Fruit fly (Drosophila melanogaster): ENCODE measurements around the gene Cdk12.

Cdk12 gene

DNA sequence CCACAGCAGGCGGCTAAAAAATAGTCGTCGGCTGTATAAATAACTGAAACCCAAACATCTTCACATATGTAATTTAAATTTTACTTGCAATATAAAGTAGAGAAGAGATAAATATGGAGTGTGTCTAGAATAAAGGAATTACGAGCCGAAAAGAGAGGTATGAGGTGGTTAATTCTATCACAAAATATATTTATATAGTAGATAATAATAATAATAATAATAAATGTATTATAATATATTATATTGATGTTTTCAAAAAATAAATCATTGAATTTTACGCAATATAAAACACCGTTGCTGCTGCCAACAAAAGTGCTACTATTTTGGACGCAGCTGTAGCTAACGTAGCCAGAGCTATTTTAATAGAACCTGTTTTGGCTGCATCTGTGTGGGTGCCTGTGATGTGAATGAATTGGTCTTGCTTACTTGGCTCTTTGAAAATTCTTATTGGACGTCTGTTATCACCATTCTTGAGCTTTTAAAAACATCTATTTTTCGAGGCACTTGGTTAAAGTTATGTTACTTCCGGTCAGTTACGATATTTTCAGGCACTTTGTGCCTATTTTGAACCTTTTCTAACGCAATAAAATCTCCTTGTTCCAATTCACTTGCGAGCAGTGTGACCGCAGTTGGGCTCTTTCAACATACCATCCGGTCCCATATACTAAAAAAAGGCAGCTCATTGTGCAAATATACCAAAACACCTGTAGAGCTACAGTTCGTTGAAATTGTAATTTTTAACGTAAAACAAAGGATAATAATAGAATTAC, 19.1 kb upstream of the Cdk12 start, which contains the start of gene Hr78 (continued):
- TF ChIP-seq ATbp (GFP tag; optimal IDR thresholded peaks at IDR 0.05) (peak; percentile 79), Ravus (GFP tag; IDR thresholded peaks at IDR 0.05) (no peak; the same call in 1 of the 2 replicates), ewg (GFP tag; optimal IDR thresholded peaks at IDR 0.05) (peak; percentile 46), zfh1 (GFP tag; IDR thresholded peaks at IDR 0.05) (peak; percentile 71), CG10431 (GFP tag; optimal IDR thresholded peaks at IDR 0.05) (peak; percentile 77), D (optimal IDR thresholded peaks at IDR 0.05) (no peak), D (GFP tag; optimal IDR thresholded peaks at IDR 0.05) (peak; percentile 81), Max (GFP tag; optimal IDR thresholded peaks at IDR 0.05) (peak; percentile 10), eyg (GFP tag; optimal IDR thresholded peaks at IDR 0.05) (no peak), gsb (GFP tag; IDR thresholded peaks at IDR 0.05) (0 out of 2 replicates have a peak, but pooled peaks have one; percentile 45), dmrt11E (tag; optimal IDR thresholded peaks at IDR 0.05) (peak; percentile 73), zen (tag; optimal IDR thresholded peaks at IDR 0.05) (peak; percentile 65), hb (GFP tag; IDR thresholded peaks at IDR 0.05; ENCODE audit: partially characterized antibody) (no peak), CG10147 (GFP tag; optimal IDR thresholded peaks at IDR 0.05) (peak; percentile 84), disco-r (GFP tag; optimal IDR thresholded peaks at IDR 0.05) (no peak), phol (tag; optimal IDR thresholded peaks at IDR 0.05) (peak; percentile 79), CG4707 (GFP tag; optimal IDR thresholded peaks at IDR 0.05) (peak; percentile 44), CG13894 (tag; optimal IDR thresholded peaks at IDR 0.05) (no peak), CHES-1-like (GFP tag; optimal IDR thresholded peaks at IDR 0.05) (no peak), Spps (tag; optimal IDR thresholded peaks at IDR 0.05) (peak; percentile 59), CG8944 (GFP tag; optimal IDR thresholded peaks at IDR 0.05) (no peak), Opbp (GFP tag; IDR thresholded peaks at IDR 0.05; ENCODE audit: partially characterized antibody) (0 out of 3 replicates have a peak, but pooled peaks have one; percentile 48), CG8290 (GFP tag; optimal IDR thresholded peaks at IDR 0.05) (no peak), CG8290 (tag; optimal IDR thresholded peaks at IDR 0.05) (peak; percentile 3 to 38), CG43689 (GFP tag; IDR thresholded peaks at IDR 0.05) (no peak), Antp (GFP tag; optimal IDR thresholded peaks at IDR 0.05) (no peak), Bgb (GFP tag; IDR thresholded peaks at IDR 0.05; ENCODE audit: partially characterized antibody) (no peak), CG10979 (tag; optimal IDR thresholded peaks at IDR 0.05) (peak; percentile 85), CG2129 (GFP tag; IDR thresholded peaks at IDR 0.05; ENCODE audit: partially characterized antibody) (no peak), BEAF-32 (GFP tag; optimal IDR thresholded peaks at IDR 0.05) (peak; percentile 29), rib (GFP tag; IDR thresholded peaks at IDR 0.05) (no peak), CG17912 (GFP tag; optimal IDR thresholded peaks at IDR 0.05) (no peak), Mrtf (GFP tag; IDR thresholded peaks at IDR 0.05) (peak; percentile 52; the same call in 1 of the 3 replicates), CG2116 (GFP tag; optimal IDR thresholded peaks at IDR 0.05) (peak; percentile 48), CG7963 (GFP tag; IDR thresholded peaks at IDR 0.05; ENCODE audit: partially characterized antibody) (no peak), mld (GFP tag; IDR thresholded peaks at IDR 0.05; ENCODE audit: partially characterized antibody) (no peak), grn (GFP tag; optimal IDR thresholded peaks at IDR 0.05) (no peak), CG9817 (tag; optimal IDR thresholded peaks at IDR 0.05) (peak; percentile 73), btn (GFP tag; optimal IDR thresholded peaks at IDR 0.05) (no peak), ara (GFP tag; IDR thresholded peaks at IDR 0.05) (peak; percentile 55), Taf1 (GFP tag; IDR thresholded peaks at IDR 0.05) (peak; percentile 19; the same call in 1 of the 2 replicates), fd96Cb (tag; optimal IDR thresholded peaks at IDR 0.05) (peak; percentile 64), zf30C (GFP tag; optimal IDR thresholded peaks at IDR 0.05) (no peak), CG5245 (GFP tag; optimal IDR thresholded peaks at IDR 0.05) (peak; percentile 31), psq (GFP tag; optimal IDR thresholded peaks at IDR 0.05) (peak; percentile 32), exex (tag; optimal IDR thresholded peaks at IDR 0.05) (no peak), nau (GFP tag; optimal IDR thresholded peaks at IDR 0.05) (no peak), pnt (GFP tag; optimal IDR thresholded peaks at IDR 0.05) (no peak), CG2889 (GFP tag; IDR thresholded peaks at IDR 0.05) (0 out of 3 replicates have a peak, but pooled peaks have one; percentile 22)

All from whole organism, embryonic.